Fruit fly (Drosophila melanogaster) whole organism, prepupa: ENCODE results near the gene VhaAC45RP.
A peak's percentile ranks its signal among the peaks of the same experiment; 100 is the strongest.

Experiments
- Blimp-1 ChIP-seq: fragments of 200-800 bp; sonication (Bioruptor generic); optimal IDR thresholded peaks from 3 replicates; lab custom pipeline; 2017; ENCODE audit warnings: missing biosample characterization, missing genetic modification characterization, mild to moderate bottlenecking, moderate library complexity, missing genetic modification reagents
- CG10631 ChIP-seq: fragments of 200-800 bp; sonication (Bioruptor generic); optimal IDR thresholded peaks from 2 replicates; lab custom pipeline; 2016; ENCODE audit warnings: missing biosample characterization, missing genetic modification characterization
- CG10669 ChIP-seq: fragments of 200-800 bp; sonication (Bioruptor generic); optimal IDR thresholded peaks from 3 replicates; lab custom pipeline; 2018; ENCODE audit warnings: missing biosample characterization, mild to moderate bottlenecking, missing genetic modification characterization, moderate library complexity
- CG11294 ChIP-seq: fragments of 200-800 bp; sonication (Bioruptor generic); IDR thresholded peaks from 2 replicates; pipeline ENCODE4 v1.3.6; 2022; ENCODE audit warnings: missing biosample characterization, missing genetic modification characterization
- CG11762 ChIP-seq: fragments of 200-800 bp; sonication (Bioruptor generic); optimal IDR thresholded peaks from 3 replicates; lab custom pipeline; 2016; ENCODE audit warnings: missing biosample characterization, missing genetic modification characterization; ENCODE audit not compliant: insufficient read depth
- CG15336 ChIP-seq: fragments of 200-800 bp; sonication (Bioruptor generic); IDR thresholded peaks from 2 replicates; pipeline ENCODE4 v1.3.6; 2022; ENCODE audit warnings: missing biosample characterization, missing genetic modification characterization
- CG1621 ChIP-seq: fragments of 200-800 bp; sonication (Bioruptor generic); optimal IDR thresholded peaks from 3 replicates; lab custom pipeline; 2018; ENCODE audit warnings: missing biosample characterization, mild to moderate bottlenecking, missing genetic modification characterization
- CG16779 ChIP-seq: fragments of 200-800 bp; sonication (Bioruptor generic); optimal IDR thresholded peaks from 3 replicates; lab custom pipeline; 2017; ENCODE audit warnings: missing biosample characterization, mild to moderate bottlenecking, missing genetic modification characterization
- CG3032 ChIP-seq: fragments of 200-800 bp; optimal IDR thresholded peaks from 2 replicates; lab custom pipeline; 2019; ENCODE audit warnings: missing biosample characterization, mild to moderate bottlenecking, missing genetic modification characterization, moderate library complexity
- CG31627 ChIP-seq: fragments of 200-800 bp; sonication (Bioruptor generic); optimal IDR thresholded peaks from 3 replicates; lab custom pipeline; 2016; ENCODE audit warnings: missing biosample characterization, missing genetic modification characterization
- CG3919 ChIP-seq: fragments of 200-800 bp; sonication (Bioruptor generic); optimal IDR thresholded peaks from 3 replicates; lab custom pipeline; 2016; ENCODE audit warnings: missing biosample characterization, missing genetic modification characterization
- CG4318 ChIP-seq: fragments of 200-800 bp; sonication (Bioruptor generic); optimal IDR thresholded peaks from 3 replicates; lab custom pipeline; 2017; ENCODE audit warnings: missing biosample characterization, mild to moderate bottlenecking, missing genetic modification characterization
- CG6163 ChIP-seq: fragments of 200-800 bp; sonication (Bioruptor generic); IDR thresholded peaks from 3 replicates; pipeline ENCODE4 v1.3.6; 2022; ENCODE audit warnings: missing biosample characterization, missing genetic modification characterization
- CG6276 ChIP-seq: fragments of 200-800 bp; sonication (Bioruptor generic); optimal IDR thresholded peaks from 2 replicates; lab custom pipeline; 2017; ENCODE audit warnings: missing biosample characterization, mild to moderate bottlenecking, missing genetic modification characterization
- CG6792 ChIP-seq: fragments of 200-800 bp; sonication (Bioruptor generic); optimal IDR thresholded peaks from 3 replicates; lab custom pipeline; 2016; ENCODE audit warnings: missing biosample characterization, missing genetic modification characterization
- CG6808 ChIP-seq: fragments of 200-800 bp; sonication (Bioruptor generic); optimal IDR thresholded peaks from 3 replicates; lab custom pipeline; 2017; ENCODE audit warnings: missing biosample characterization, missing genetic modification characterization, mild to moderate bottlenecking, moderate library complexity, missing genetic modification reagents
- CG7368 ChIP-seq: fragments of 200-800 bp; sonication (Bioruptor generic); optimal IDR thresholded peaks from 3 replicates; lab custom pipeline; 2016; ENCODE audit warnings: missing biosample characterization, missing genetic modification characterization
- CG8319 ChIP-seq: fragments of 200-800 bp; sonication (Bioruptor generic); optimal IDR thresholded peaks from 3 replicates; lab custom pipeline; 2016; ENCODE audit warnings: missing biosample characterization, missing genetic modification characterization
- CG8632 ChIP-seq: fragments of 200-800 bp; sonication (Bioruptor generic); optimal IDR thresholded peaks from 3 replicates; lab custom pipeline; 2016; ENCODE audit warnings: missing biosample characterization, missing genetic modification characterization
- CG9139 ChIP-seq: fragments of 200-800 bp; sonication (Bioruptor generic); optimal IDR thresholded peaks from 3 replicates; lab custom pipeline; 2017; ENCODE audit warnings: missing biosample characterization, mild to moderate bottlenecking, missing genetic modification characterization
- Eip75B ChIP-seq: fragments of 200-800 bp; sonication (Bioruptor generic); optimal IDR thresholded peaks from 3 replicates; lab custom pipeline; 2016; ENCODE audit warnings: missing biosample characterization, missing genetic modification characterization
- Eip78C ChIP-seq: fragments of 200-800 bp; sonication (Bioruptor generic); peaks from one replicate; lab custom pipeline; 2016; ENCODE audit warnings: missing biosample characterization, missing genetic modification characterization
- Eip93F ChIP-seq: fragments of 200-800 bp; sonication (Bioruptor generic); optimal IDR thresholded peaks from 2 replicates; lab custom pipeline; 2016; ENCODE audit warnings: missing biosample characterization, mild to moderate bottlenecking, missing genetic modification characterization
- Ets21C ChIP-seq: fragments of 200-800 bp; sonication (Bioruptor generic); optimal IDR thresholded peaks from 3 replicates; lab custom pipeline; 2016; ENCODE audit warnings: missing biosample characterization, missing genetic modification characterization
- Gug ChIP-seq: fragments of 200-800 bp; sonication (Bioruptor generic); IDR thresholded peaks from 2 replicates; pipeline ENCODE4 v1.3.6; 2022; ENCODE audit warnings: missing biosample characterization, missing genetic modification characterization
- Hr38 ChIP-seq: sonication (Bioruptor generic); optimal IDR thresholded peaks from 2 replicates; lab custom pipeline; 2016; ENCODE audit warnings: missing biosample characterization, missing genetic modification characterization
- Hr39 ChIP-seq: fragments of 200-800 bp; sonication (Bioruptor generic); optimal IDR thresholded peaks from 2 replicates; lab custom pipeline; 2016; ENCODE audit warnings: missing biosample characterization, missing genetic modification characterization
- Hr4 ChIP-seq: fragments of 200-800 bp; sonication (Bioruptor generic); optimal IDR thresholded peaks from 3 replicates; lab custom pipeline; 2016; ENCODE audit warnings: missing biosample characterization, missing genetic modification characterization
- Lpt ChIP-seq: fragments of 200-800 bp; sonication (Bioruptor generic); optimal IDR thresholded peaks from 3 replicates; lab custom pipeline; 2016; ENCODE audit warnings: missing biosample characterization, missing genetic modification characterization
- Met ChIP-seq: fragments of 200-800 bp; sonication (Bioruptor generic); optimal IDR thresholded peaks from 3 replicates; lab custom pipeline; 2016; ENCODE audit warnings: missing biosample characterization, missing genetic modification characterization
- OdsH ChIP-seq: fragments of 200-800 bp; sonication (Bioruptor generic); optimal IDR thresholded peaks from 3 replicates; lab custom pipeline; 2016; ENCODE audit warnings: missing biosample characterization, missing genetic modification characterization
- Smox ChIP-seq: fragments of 200-800 bp; sonication (Bioruptor generic); optimal IDR thresholded peaks from 3 replicates; lab custom pipeline; 2016; ENCODE audit warnings: missing biosample characterization, missing genetic modification characterization
- Sox102F ChIP-seq: fragments of 200-800 bp; sonication (Bioruptor generic); optimal IDR thresholded peaks from 2 replicates; lab custom pipeline; 2016; ENCODE audit warnings: missing biosample characterization, mild to moderate bottlenecking, missing genetic modification characterization
- Sox14 ChIP-seq: fragments of 200-800 bp; sonication (Bioruptor generic); optimal IDR thresholded peaks from 3 replicates; lab custom pipeline; 2016; ENCODE audit warnings: missing biosample characterization, missing genetic modification characterization
- Sox15 ChIP-seq: fragments of 200-800 bp; sonication (Bioruptor generic); optimal IDR thresholded peaks from 3 replicates; lab custom pipeline; 2016; ENCODE audit warnings: missing biosample characterization, missing genetic modification characterization
- achi ChIP-seq: fragments of 200-800 bp; sonication (Bioruptor generic); optimal IDR thresholded peaks from 3 replicates; lab custom pipeline; 2016; ENCODE audit warnings: missing biosample characterization, missing genetic modification characterization
- acj6 ChIP-seq: fragments of 200-800 bp; sonication (Bioruptor generic); optimal IDR thresholded peaks from 3 replicates; lab custom pipeline; 2016; ENCODE audit warnings: missing biosample characterization, missing genetic modification characterization
- cyc ChIP-seq: fragments of 200-800 bp; sonication (Bioruptor generic); optimal IDR thresholded peaks from 3 replicates; lab custom pipeline; 2016; ENCODE audit warnings: missing biosample characterization, missing genetic modification characterization
- dsx ChIP-seq: fragments of 200-800 bp; optimal IDR thresholded peaks from 3 replicates; lab custom pipeline; 2019; ENCODE audit warnings: missing biosample characterization, mild to moderate bottlenecking, missing genetic modification characterization, moderate library complexity; ENCODE audit not compliant: poor library complexity, severe bottlenecking
- esn ChIP-seq: fragments of 200-800 bp; sonication (Bioruptor generic); optimal IDR thresholded peaks from 2 replicates; lab custom pipeline; 2016; ENCODE audit warnings: missing biosample characterization, mild to moderate bottlenecking, missing genetic modification characterization, moderate library complexity
- fd85E ChIP-seq: fragments of 200-800 bp; sonication (Bioruptor generic); optimal IDR thresholded peaks from 3 replicates; lab custom pipeline; 2016; ENCODE audit warnings: missing biosample characterization, missing genetic modification characterization
- fkh ChIP-seq: fragments of 200-800 bp; sonication (Bioruptor generic); optimal IDR thresholded peaks from 3 replicates; lab custom pipeline; 2017; ENCODE audit warnings: missing biosample characterization, mild to moderate bottlenecking, missing genetic modification characterization, moderate library complexity
- lz ChIP-seq: fragments of 200-800 bp; sonication (Bioruptor generic); optimal IDR thresholded peaks from 3 replicates; lab custom pipeline; 2016; ENCODE audit warnings: missing biosample characterization, missing genetic modification characterization
- net ChIP-seq: fragments of 200-800 bp; sonication (Bioruptor generic); optimal IDR thresholded peaks from 3 replicates; lab custom pipeline; 2016; ENCODE audit warnings: missing biosample characterization, missing genetic modification characterization
- pdm3 ChIP-seq: fragments of 200-800 bp; sonication (Bioruptor generic); optimal IDR thresholded peaks from 3 replicates; lab custom pipeline; 2016; ENCODE audit warnings: missing biosample characterization, missing genetic modification characterization
- spab ChIP-seq: fragments of 200-800 bp; sonication (Bioruptor generic); optimal IDR thresholded peaks from 2 replicates; lab custom pipeline; 2017; ENCODE audit warnings: missing biosample characterization, mild to moderate bottlenecking, missing genetic modification characterization, missing genetic modification reagents
- svp ChIP-seq: fragments of 200-800 bp; sonication (Bioruptor generic); peaks from one replicate; lab custom pipeline; 2016; ENCODE audit warnings: missing biosample characterization, missing genetic modification characterization
- vri ChIP-seq: fragments of 200-800 bp; sonication (Bioruptor generic); optimal IDR thresholded peaks from 3 replicates; lab custom pipeline; 2016; ENCODE audit warnings: missing biosample characterization, mild to moderate bottlenecking, missing genetic modification characterization

Gene VhaAC45RP

DNA sequence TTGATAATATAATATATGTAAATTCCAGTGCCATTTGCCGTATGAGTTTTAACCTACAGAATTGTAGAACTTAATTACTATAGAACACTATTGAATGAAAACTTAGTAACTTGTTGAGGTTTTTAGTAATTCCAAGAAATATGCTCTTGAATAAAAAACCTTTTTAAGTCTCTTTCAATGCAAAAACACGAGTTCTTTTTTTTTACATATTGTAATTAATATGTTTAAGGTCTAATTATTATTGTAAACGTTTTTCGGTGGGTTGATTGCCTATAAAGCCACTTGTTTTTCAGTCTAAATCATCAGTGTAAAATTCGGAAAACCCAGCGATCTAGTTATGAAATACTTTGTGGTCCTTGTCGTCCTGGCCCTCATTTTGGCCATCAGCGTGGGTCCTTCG, 43.4 kb upstream of the VhaAC45RP start, which contains the start of gene Anp:
Gene Anp, plus strand, starts transcription at position 301 of the 400 bp plus-strand sequence.
- TF ChIP-seq esn (GFP tag; lab: Kevin White, UChicago) (no peak), CG10669 (GFP tag; lab: Kevin White, UChicago) (no peak), CG6808 (no peak), Eip78C (GFP tag; lab: Kevin White, UChicago) (no peak), Sox14 (GFP tag; lab: Kevin White, UChicago) (no peak), spab (GFP tag; lab: Kevin White, UChicago) (no peak), Eip93F (GFP tag; lab: Kevin White, UChicago) (no peak), CG6276 (GFP tag; lab: Kevin White, UChicago) (no peak), CG8632 (GFP tag; lab: Kevin White, UChicago) (no peak), Sox15 (no peak)
- TF ChIP-seq, all 60 proteins: peak for 0

DNA sequence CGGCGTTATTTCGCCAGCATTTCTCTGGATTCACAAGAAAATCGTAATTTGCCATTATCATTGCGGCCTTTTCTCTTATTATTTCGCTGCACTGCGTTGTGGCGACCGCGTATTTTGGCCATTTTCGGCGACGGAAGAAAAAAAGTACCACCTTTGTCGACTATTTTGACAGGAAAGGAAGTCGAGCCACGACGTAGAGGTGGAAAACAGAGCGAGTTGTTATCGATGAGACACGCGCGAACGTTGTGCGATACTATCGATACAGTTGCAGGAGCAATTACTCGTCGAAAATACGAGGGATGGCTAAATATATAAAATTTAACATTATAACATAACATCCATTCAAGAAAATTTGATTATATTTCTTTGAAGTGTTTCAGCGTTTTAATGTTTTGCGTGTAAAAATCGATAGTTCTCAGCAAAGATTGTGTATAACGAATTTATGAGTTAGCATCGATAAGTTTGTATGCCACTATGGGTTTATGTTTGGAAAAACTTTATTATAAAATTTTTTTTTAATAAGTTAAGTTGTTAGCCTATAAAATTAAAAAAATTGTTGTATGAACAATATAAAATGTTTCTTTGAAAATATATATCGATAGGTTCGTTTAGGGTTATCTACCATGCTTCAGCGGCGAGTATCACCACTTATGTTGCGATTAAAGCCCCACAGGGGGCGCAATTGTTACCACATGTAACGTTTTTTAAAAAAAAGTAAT, 42.7 kb upstream of the VhaAC45RP start, which contains the start of gene RpS7:
Gene RpS7, minus strand, starts transcription at position 255 of the 719 bp plus-strand sequence.
- TF ChIP-seq CG15336 (GFP tag; lab: Robert Waterston, UW) (no peak; the same call in 1 of the 2 replicates), fd85E (GFP tag; lab: Kevin White, UChicago) (peak; percentile 57), acj6 (GFP tag; lab: Kevin White, UChicago) (peak; percentile 46), Lpt (GFP tag; lab: Kevin White, UChicago) (no peak), CG4318 (no peak), CG10631 (GFP tag; lab: Kevin White, UChicago) (peak; percentile 56), CG6792 (GFP tag; lab: Kevin White, UChicago) (peak; percentile 35), Hr4 (GFP tag; lab: Kevin White, UChicago) (peak; percentile 2), achi (GFP tag; lab: Kevin White, UChicago) (peak; percentile 80), Met (GFP tag; lab: Kevin White, UChicago) (peak; percentile 59), CG6163 (GFP tag; lab: Robert Waterston, UW) (peak; percentile 69), CG1621 (tag; lab: Kevin White, UChicago) (peak; percentile 60), CG6808 (peak; percentile 72), CG9139 (GFP tag; lab: Kevin White, UChicago) (peak; percentile 76), net (GFP tag; lab: Kevin White, UChicago) (peak; percentile 75), spab (GFP tag; lab: Kevin White, UChicago) (peak; percentile 50), dsx (GFP tag; lab: Kevin White, UChicago) (peak; percentile 17), CG11294 (no peak), CG8319 (GFP tag; lab: Kevin White, UChicago) (peak; percentile 61), Hr39 (peak; percentile 34), CG3919 (GFP tag; lab: Kevin White, UChicago) (peak; percentile 80), pdm3 (GFP tag; lab: Kevin White, UChicago) (peak; percentile 48), CG10669 (GFP tag; lab: Kevin White, UChicago) (peak; percentile 63), Eip93F (GFP tag; lab: Kevin White, UChicago) (no peak), Eip75B (GFP tag; lab: Kevin White, UChicago) (peak; percentile 37), CG3032 (tag; lab: Kevin White, UChicago) (peak; percentile 47), OdsH (GFP tag; lab: Kevin White, UChicago) (peak; percentile 54), cyc (GFP tag; lab: Kevin White, UChicago) (peak; percentile 42), svp (GFP tag; lab: Kevin White, UChicago) (peak; percentile 84), Smox (GFP tag; lab: Kevin White, UChicago) (peak; percentile 46), Blimp-1 (peak; percentile 49), vri (GFP tag; lab: Kevin White, UChicago) (peak; percentile 62), lz (GFP tag; lab: Kevin White, UChicago) (peak; percentile 57), CG11762 (GFP tag; lab: Kevin White, UChicago) (peak; percentile 43), CG7368 (peak; percentile 78), CG16779 (tag; lab: Kevin White, UChicago) (peak; percentile 70), CG6276 (GFP tag; lab: Kevin White, UChicago) (peak; percentile 39), CG31627 (peak; percentile 47), Gug (GFP tag; lab: Robert Waterston, UW) (peak; percentile 61; the same call in 1 of the 2 replicates), Hr38 (GFP tag; lab: Kevin White, UChicago) (no peak), fkh (peak; percentile 29), Sox102F (GFP tag; lab: Kevin White, UChicago) (peak; percentile 73), Ets21C (GFP tag; lab: Kevin White, UChicago) (peak; percentile 21)
